Fruit fly (Drosophila melanogaster): ENCODE results near the gene CG3919.

The CG3919 gene

dm6 chr3L:14453260-14453590 is 42.8 kb downstream of the CG3919 start (continued):
- peak; percentile 26 for TF ChIP-seq achi (GFP tag; optimal IDR thresholded peaks at IDR 0.05)
- no peak for TF ChIP-seq Hr38 (GFP tag; optimal IDR thresholded peaks at IDR 0.05)
- TF ChIP-seq pdm3 (GFP tag; optimal IDR thresholded peaks at IDR 0.05) = peak; percentile 33
- TF ChIP-seq CG16779 (tag; optimal IDR thresholded peaks at IDR 0.05) = no peak
- peak; percentile 87 for TF ChIP-seq svp (GFP tag)
- TF ChIP-seq Blimp-1 (GFP tag; optimal IDR thresholded peaks at IDR 0.05) = peak; percentile 78
- no peak for TF ChIP-seq CG1621 (tag; optimal IDR thresholded peaks at IDR 0.05)
- no peak for TF ChIP-seq Lpt (GFP tag; optimal IDR thresholded peaks at IDR 0.05)
- peak; percentile 68 for TF ChIP-seq Smox (GFP tag; optimal IDR thresholded peaks at IDR 0.05)
- no peak for TF ChIP-seq CG10669 (GFP tag; optimal IDR thresholded peaks at IDR 0.05)
- peak; percentile 36 for TF ChIP-seq CG10631 (GFP tag; optimal IDR thresholded peaks at IDR 0.05)
- peak; percentile 65 for TF ChIP-seq lz (GFP tag; optimal IDR thresholded peaks at IDR 0.05)
- no peak for TF ChIP-seq CG6808 (GFP tag; optimal IDR thresholded peaks at IDR 0.05)
- no peak for TF ChIP-seq CG3032 (tag; optimal IDR thresholded peaks at IDR 0.05)
- no peak for TF ChIP-seq ss (GFP tag; optimal IDR thresholded peaks at IDR 0.05)
- no peak for TF ChIP-seq CG8119 (GFP tag; IDR thresholded peaks at IDR 0.05)
- peak; percentile 53 for TF ChIP-seq cyc (GFP tag; optimal IDR thresholded peaks at IDR 0.05)
- TF ChIP-seq OdsH (GFP tag; optimal IDR thresholded peaks at IDR 0.05) = no peak
- TF ChIP-seq Eip75B (GFP tag; optimal IDR thresholded peaks at IDR 0.05) = peak; percentile 43
- TF ChIP-seq spab (GFP tag; optimal IDR thresholded peaks at IDR 0.05) = no peak
- peak; percentile 46 for TF ChIP-seq Ets21C (GFP tag; optimal IDR thresholded peaks at IDR 0.05)
- TF ChIP-seq Hr4 (GFP tag; optimal IDR thresholded peaks at IDR 0.05) = no peak
- peak; percentile 66 for TF ChIP-seq Sox102F (GFP tag; optimal IDR thresholded peaks at IDR 0.05)
- peak; percentile 29 for TF ChIP-seq acj6 (GFP tag; optimal IDR thresholded peaks at IDR 0.05)
- TF ChIP-seq Gug (GFP tag; IDR thresholded peaks at IDR 0.05) = no peak
- peak; percentile 54 for TF ChIP-seq Hr39 (GFP tag; optimal IDR thresholded peaks at IDR 0.05)
- TF ChIP-seq topi (GFP tag; optimal IDR thresholded peaks at IDR 0.05) = peak; percentile 73
- TF ChIP-seq CG11762 (GFP tag; optimal IDR thresholded peaks at IDR 0.05; ENCODE audit: insufficient read depth) = no peak
- peak; percentile 9 for TF ChIP-seq CG11902 (GFP tag; optimal IDR thresholded peaks at IDR 0.05)
- TF ChIP-seq dsx (GFP tag; optimal IDR thresholded peaks at IDR 0.05; ENCODE audit: poor library complexity, severe bottlenecking) = no peak
- no peak for TF ChIP-seq fd59A (GFP tag; optimal IDR thresholded peaks at IDR 0.05)
- TF ChIP-seq eg (GFP tag; IDR thresholded peaks at IDR 0.05) = no peak

- 0 out of 3 replicates have a peak, but pooled peaks have one; percentile 28 for TF ChIP-seq eg (GFP tag; IDR thresholded peaks at IDR 0.05)
- no peak for TF ChIP-seq fd85E (GFP tag; optimal IDR thresholded peaks at IDR 0.05)
- TF ChIP-seq dac (GFP tag; optimal IDR thresholded peaks at IDR 0.05) = no peak
- no peak for TF ChIP-seq CG7368 (GFP tag; optimal IDR thresholded peaks at IDR 0.05)
Measured at dm6 chr3L:14454716-14455115, 44.3 kb downstream of the CG3919 start.

- peak; percentile 69; the same call in 2 of the 3 replicates for TF ChIP-seq CG6163 (GFP tag; IDR thresholded peaks at IDR 0.05)
- no peak for TF ChIP-seq Hr4 (GFP tag; optimal IDR thresholded peaks at IDR 0.05)
- TF ChIP-seq CG11294 (GFP tag; IDR thresholded peaks at IDR 0.05) = no peak
- TF ChIP-seq net (GFP tag; optimal IDR thresholded peaks at IDR 0.05) = peak; percentile 50
- TF ChIP-seq CG6808 (GFP tag; optimal IDR thresholded peaks at IDR 0.05) = no peak
- peak; percentile 41 for TF ChIP-seq Met (GFP tag; optimal IDR thresholded peaks at IDR 0.05)
- peak; percentile 17 for TF ChIP-seq CG3919 (GFP tag; optimal IDR thresholded peaks at IDR 0.05)
- peak; percentile 0 for TF ChIP-seq Eip93F (GFP tag; optimal IDR thresholded peaks at IDR 0.05)
- TF ChIP-seq CG8632 (GFP tag; optimal IDR thresholded peaks at IDR 0.05) = peak; percentile 30
- peak; percentile 17 for TF ChIP-seq CG6792 (GFP tag; optimal IDR thresholded peaks at IDR 0.05)
- TF ChIP-seq fd59A (GFP tag; optimal IDR thresholded peaks at IDR 0.05) = no peak
- TF ChIP-seq dac (GFP tag; optimal IDR thresholded peaks at IDR 0.05) = no peak
- TF ChIP-seq OdsH (GFP tag; optimal IDR thresholded peaks at IDR 0.05) = no peak
- TF ChIP-seq Smox (GFP tag; optimal IDR thresholded peaks at IDR 0.05) = peak; percentile 25
- peak; percentile 50; the same call in 1 of the 3 replicates for TF ChIP-seq eg (GFP tag; IDR thresholded peaks at IDR 0.05)
- TF ChIP-seq Sox14 (GFP tag; optimal IDR thresholded peaks at IDR 0.05) = no peak
- no peak for TF ChIP-seq CG8319 (GFP tag; optimal IDR thresholded peaks at IDR 0.05)
- TF ChIP-seq lz (GFP tag; optimal IDR thresholded peaks at IDR 0.05) = no peak
- TF ChIP-seq CG6276 (GFP tag; optimal IDR thresholded peaks at IDR 0.05) = no peak
- TF ChIP-seq CG1621 (tag; optimal IDR thresholded peaks at IDR 0.05) = no peak
- TF ChIP-seq CG8119 (GFP tag; IDR thresholded peaks at IDR 0.05) = peak; percentile 53; the same call in 2 of the 3 replicates
- no peak for TF ChIP-seq Hr39 (GFP tag; optimal IDR thresholded peaks at IDR 0.05)
- TF ChIP-seq esn (GFP tag; optimal IDR thresholded peaks at IDR 0.05) = peak; percentile 7
- peak; percentile 66 for TF ChIP-seq Sox102F (GFP tag; optimal IDR thresholded peaks at IDR 0.05)
- TF ChIP-seq svp (GFP tag) = peak; percentile 78
- TF ChIP-seq Lpt (GFP tag; optimal IDR thresholded peaks at IDR 0.05) = no peak
Measured at dm6 chr3L:14455968-14456678, 45.7 kb downstream of the CG3919 start.
